Worm (Caenorhabditis elegans) whole organism, young adult: ENCODE measurements around the gene C06E2.9.

ENCODE experiments used
- B0019.2 ChIP-seq: fragments of 200-800 bp; sonication (Bioruptor generic); conservative IDR thresholded peaks from 2 replicates; pipeline ENCODE4 v1.3.6; 2022; ENCODE audit warnings: missing genetic modification reagents, missing genetic modification characterization, missing compliant biosample characterization
- B0035.1 ChIP-seq: sonication (generic microtip); optimal IDR thresholded peaks from 2 replicates; lab custom pipeline; 2016; ENCODE audit warnings: missing genetic modification characterization, mild to moderate bottlenecking, missing compliant biosample characterization, missing genotype, missing genetic modification reagents
- B0261.1 ChIP-seq: sonication (generic microtip); optimal IDR thresholded peaks from 2 replicates; lab custom pipeline; 2016; ENCODE audit warnings: mild to moderate bottlenecking, missing genetic modification characterization, moderate library complexity, missing compliant biosample characterization
- B0336.3 ChIP-seq: fragments of 200-800 bp; sonication (Bioruptor generic); IDR thresholded peaks from 2 replicates; pipeline ENCODE4 v1.3.6; 2022; ENCODE audit warnings: missing genetic modification characterization, missing compliant biosample characterization
- F33H1.4 ChIP-seq: fragments of 200-800 bp; sonication (Bioruptor generic); IDR thresholded peaks from 2 replicates; pipeline ENCODE4 v1.3.6; 2022; ENCODE audit warnings: missing genetic modification reagents, missing genetic modification characterization, missing compliant biosample characterization
- F39B2.1 ChIP-seq: fragments of 200-800 bp; sonication (Bioruptor generic); IDR thresholded peaks from 2 replicates; pipeline ENCODE4 v1.3.6; 2022; ENCODE audit warnings: missing genetic modification reagents, missing genetic modification characterization, missing compliant biosample characterization
- F52B5.7 ChIP-seq: sonication (generic microtip); optimal IDR thresholded peaks from 2 replicates; lab custom pipeline; 2016; ENCODE audit warnings: mild to moderate bottlenecking, missing genetic modification characterization, missing compliant biosample characterization
- T07F8.4 ChIP-seq: sonication (generic microtip); optimal IDR thresholded peaks from 2 replicates; lab custom pipeline; 2016; ENCODE audit warnings: mild to moderate bottlenecking, missing genetic modification characterization, moderate library complexity, missing compliant biosample characterization
- ZK185.1 ChIP-seq: sonication (generic microtip); optimal IDR thresholded peaks from 2 replicates; lab custom pipeline; 2016; ENCODE audit warnings: mild to moderate bottlenecking, missing genetic modification characterization, missing compliant biosample characterization; ENCODE audit not compliant: poor library complexity, severe bottlenecking
- akir-1 ChIP-seq: fragments of 200-800 bp; sonication (Bioruptor generic); optimal IDR thresholded peaks from 2 replicates; lab custom pipeline; 2018; ENCODE audit warnings: mild to moderate bottlenecking, missing genetic modification characterization, moderate library complexity, missing compliant biosample characterization
- attf-5 ChIP-seq: fragments of 200-800 bp; sonication (Bioruptor generic); optimal IDR thresholded peaks from 2 replicates; lab custom pipeline; 2018; ENCODE audit warnings: mild to moderate bottlenecking, missing genetic modification characterization, missing compliant biosample characterization
- bed-1 ChIP-seq: fragments of 200-800 bp; sonication (Bioruptor generic); IDR thresholded peaks from 2 replicates; pipeline ENCODE4 v1.3.6; 2022; ENCODE audit warnings: missing genetic modification reagents, missing genetic modification characterization, missing compliant biosample characterization
- bed-2 ChIP-seq: fragments of 200-800 bp; sonication (Bioruptor generic); IDR thresholded peaks from 2 replicates; pipeline ENCODE4 v1.3.6; 2022; ENCODE audit warnings: missing genetic modification reagents, missing genetic modification characterization, missing compliant biosample characterization
- ccch-3 ChIP-seq: fragments of 200-800 bp; sonication (Bioruptor generic); optimal IDR thresholded peaks from 2 replicates; lab custom pipeline; 2018; ENCODE audit warnings: mild to moderate bottlenecking, missing genetic modification characterization, missing compliant biosample characterization
- ceh-58 ChIP-seq: fragments of 200-800 bp; sonication (Bioruptor generic); IDR thresholded peaks from 2 replicates; pipeline ENCODE4 v1.3.6; 2022; ENCODE audit warnings: missing genetic modification characterization, missing compliant biosample characterization
- ceh-79 ChIP-seq: sonication (generic microtip); optimal IDR thresholded peaks from 2 replicates; lab custom pipeline; 2017; ENCODE audit warnings: mild to moderate bottlenecking, missing genetic modification characterization, missing compliant biosample characterization
- chd-7 ChIP-seq: sonication (generic microtip); optimal IDR thresholded peaks from 2 replicates; lab custom pipeline; 2016; ENCODE audit warnings: mild to moderate bottlenecking, missing genetic modification characterization, moderate library complexity, missing compliant biosample characterization
- dpl-1 ChIP-seq: fragments of 150-350 bp; optimal IDR thresholded peaks from 2 replicates; lab custom pipeline; 2014; ENCODE audit warnings: missing biosample characterization, missing genetic modification reagents, missing genetic modification characterization
- efl-1 ChIP-seq: fragments of 150-350 bp; optimal IDR thresholded peaks from 2 replicates; lab custom pipeline; 2014; ENCODE audit warnings: missing biosample characterization, missing genetic modification reagents, missing genetic modification characterization
- ets-4 ChIP-seq: fragments of 200-800 bp; sonication (Bioruptor generic); optimal IDR thresholded peaks from 2 replicates; lab custom pipeline; 2018; ENCODE audit warnings: mild to moderate bottlenecking, missing genetic modification characterization, missing compliant biosample characterization
- gei-17 ChIP-seq: fragments of 200-800 bp; sonication (Bioruptor generic); optimal IDR thresholded peaks from 2 replicates; lab custom pipeline; 2018; ENCODE audit warnings: mild to moderate bottlenecking, missing genetic modification characterization, missing compliant biosample characterization
- him-1 ChIP-seq: sonication (generic microtip); optimal IDR thresholded peaks from 2 replicates; lab custom pipeline; 2016; ENCODE audit warnings: missing genotype, missing genetic modification reagents, missing genetic modification characterization, missing compliant biosample characterization
- hlh-26 ChIP-seq: fragments of 200-800 bp; sonication (Bioruptor generic); conservative IDR thresholded peaks from 2 replicates; pipeline ENCODE4 v1.3.6; 2022; ENCODE audit warnings: missing genetic modification reagents, missing genetic modification characterization, missing compliant biosample characterization
- lag-1 ChIP-seq: fragments of 200-800 bp; sonication (Bioruptor generic); IDR thresholded peaks from 2 replicates; pipeline ENCODE4 v1.3.6; 2022; ENCODE audit warnings: missing genetic modification reagents, missing genetic modification characterization, missing compliant biosample characterization
- let-526 ChIP-seq: fragments of 200-800 bp; sonication (Bioruptor generic); IDR thresholded peaks from 2 replicates; pipeline ENCODE4 v1.3.6; 2022; ENCODE audit warnings: missing genetic modification reagents, missing genetic modification characterization, missing compliant biosample characterization
- lin-40 ChIP-seq: sonication (generic microtip); optimal IDR thresholded peaks from 2 replicates; lab custom pipeline; 2016; ENCODE audit warnings: missing genetic modification characterization, mild to moderate bottlenecking, missing compliant biosample characterization, missing genotype, missing genetic modification reagents
- lin-54 ChIP-seq: fragments of 200-800 bp; sonication (Bioruptor generic); optimal IDR thresholded peaks from 2 replicates; lab custom pipeline; 2018; ENCODE audit warnings: mild to moderate bottlenecking, missing genetic modification characterization, missing compliant biosample characterization
- lsl-1 ChIP-seq: fragments of 200-800 bp; sonication (Bioruptor generic); optimal IDR thresholded peaks from 2 replicates; lab custom pipeline; 2018; ENCODE audit warnings: mild to moderate bottlenecking, missing genetic modification characterization, moderate library complexity, missing compliant biosample characterization
- madf-3 ChIP-seq: fragments of 200-800 bp; sonication (Bioruptor generic); IDR thresholded peaks from 2 replicates; pipeline ENCODE4 v1.3.6; 2022; ENCODE audit warnings: missing genetic modification reagents, missing genetic modification characterization, missing compliant biosample characterization
- madf-6 ChIP-seq: fragments of 200-800 bp; sonication (Bioruptor generic); IDR thresholded peaks from 2 replicates; pipeline ENCODE4 v1.3.6; 2022; ENCODE audit warnings: missing genetic modification reagents, missing genetic modification characterization, missing compliant biosample characterization
- mcd-1 ChIP-seq: fragments of 200-800 bp; sonication (Bioruptor generic); IDR thresholded peaks from 2 replicates; pipeline ENCODE4 v1.3.6; 2022; ENCODE audit warnings: missing genetic modification reagents, missing genetic modification characterization, missing compliant biosample characterization
- mxl-1 ChIP-seq: sonication (generic microtip); optimal IDR thresholded peaks from 2 replicates; lab custom pipeline; 2016; ENCODE audit warnings: missing genetic modification characterization, missing compliant biosample characterization
- nfya-1 ChIP-seq: sonication (generic microtip); optimal IDR thresholded peaks from 2 replicates; lab custom pipeline; 2017; ENCODE audit warnings: antibody characterized with exemption, missing compliant biosample characterization, missing genetic modification characterization, borderline replicate concordance; ENCODE audit not compliant: insufficient read depth
- nfyb-1 ChIP-seq: fragments of 200-800 bp; sonication (Bioruptor generic); IDR thresholded peaks from 2 replicates; pipeline ENCODE4 v1.3.6; 2022; ENCODE audit warnings: missing genetic modification reagents, missing genetic modification characterization, missing compliant biosample characterization
- nhr-120 ChIP-seq: fragments of 200-800 bp; sonication (Bioruptor generic); IDR thresholded peaks from 2 replicates; pipeline ENCODE4 v1.3.6; 2022; ENCODE audit warnings: missing genetic modification characterization, missing compliant biosample characterization
- nhr-80 ChIP-seq: sonication (generic microtip); optimal IDR thresholded peaks from 2 replicates; lab custom pipeline; 2016; ENCODE audit warnings: missing genetic modification characterization, missing compliant biosample characterization
- rec-8 ChIP-seq, 2 experiments: sonication (generic microtip); optimal IDR thresholded peaks; 2 replicates each; lab custom pipeline; 2016; ENCODE audit warnings: mild to moderate bottlenecking in 2 of 2, missing genetic modification characterization in 2 of 2, missing genetic modification reagents in 2 of 2, missing genotype in 2 of 2, missing biosample characterization in 1 of 2, missing compliant biosample characterization in 1 of 2, moderate library complexity in 1 of 2
- snpc-1.1 ChIP-seq: sonication (generic microtip); optimal IDR thresholded peaks from 2 replicates; lab custom pipeline; 2017; ENCODE audit warnings: missing genetic modification characterization, mild to moderate bottlenecking, missing compliant biosample characterization, antibody characterized with exemption, moderate library complexity, missing genotype, missing genetic modification reagents; ENCODE audit not compliant: insufficient read depth
- somi-1 ChIP-seq: fragments of 200-800 bp; sonication (Bioruptor generic); optimal IDR thresholded peaks from 2 replicates; lab custom pipeline; 2018; ENCODE audit warnings: mild to moderate bottlenecking, missing genetic modification characterization, missing compliant biosample characterization
- tlf-1 ChIP-seq: fragments of 200-800 bp; sonication (Bioruptor generic); optimal IDR thresholded peaks from 2 replicates; lab custom pipeline; 2018; ENCODE audit warnings: mild to moderate bottlenecking, missing genetic modification characterization, missing compliant biosample characterization
- unc-130 ChIP-seq: sonication (generic microtip); optimal IDR thresholded peaks from 2 replicates; lab custom pipeline; 2016; ENCODE audit warnings: missing genetic modification reagents, missing genetic modification characterization, missing compliant biosample characterization
- xnd-1 ChIP-seq: sonication (generic microtip); optimal IDR thresholded peaks from 2 replicates; lab custom pipeline; 2016; ENCODE audit warnings: missing genotype, missing genetic modification reagents, missing genetic modification characterization, missing compliant biosample characterization
- ztf-28 ChIP-seq: fragments of 200-800 bp; sonication (Bioruptor generic); IDR thresholded peaks from 2 replicates; pipeline ENCODE4 v1.3.6; 2022; ENCODE audit warnings: missing genetic modification reagents, missing genetic modification characterization, missing compliant biosample characterization

The C06E2.9 gene

ce11 chrX:8890251-8890755 is 29.2 kb downstream of the C06E2.9 start:
- TF ChIP-seq B0035.1 (tag; lab: Kevin White, UChicago) (no peak), dpl-1 (GFP tag; lab: Kevin White, UChicago) (no peak), somi-1 (no peak), ZK185.1 (no peak), B0336.3 (GFP tag; lab: Robert Waterston, UW) (no peak), lag-1 (GFP tag; lab: Robert Waterston, UW) (no peak), ccch-3 (GFP tag; lab: Kevin White, UChicago) (no peak), B0019.2 (GFP tag; lab: Robert Waterston, UW) (no peak), mxl-1 (tag; lab: Kevin White, UChicago) (no peak), mcd-1 (no peak), rec-8 (tag; optimal IDR thresholded peaks at IDR 0.05; lab: Kevin White, UChicago) (no peak), snpc-1.1 (no peak), xnd-1 (no peak), hlh-26 (no peak), F33H1.4 (GFP tag; lab: Robert Waterston, UW) (no peak), ceh-79 (tag; lab: Kevin White, UChicago) (no peak), madf-6 (GFP tag; lab: Robert Waterston, UW) (no peak), B0261.1 (tag; lab: Kevin White, UChicago) (no peak)

DNA sequence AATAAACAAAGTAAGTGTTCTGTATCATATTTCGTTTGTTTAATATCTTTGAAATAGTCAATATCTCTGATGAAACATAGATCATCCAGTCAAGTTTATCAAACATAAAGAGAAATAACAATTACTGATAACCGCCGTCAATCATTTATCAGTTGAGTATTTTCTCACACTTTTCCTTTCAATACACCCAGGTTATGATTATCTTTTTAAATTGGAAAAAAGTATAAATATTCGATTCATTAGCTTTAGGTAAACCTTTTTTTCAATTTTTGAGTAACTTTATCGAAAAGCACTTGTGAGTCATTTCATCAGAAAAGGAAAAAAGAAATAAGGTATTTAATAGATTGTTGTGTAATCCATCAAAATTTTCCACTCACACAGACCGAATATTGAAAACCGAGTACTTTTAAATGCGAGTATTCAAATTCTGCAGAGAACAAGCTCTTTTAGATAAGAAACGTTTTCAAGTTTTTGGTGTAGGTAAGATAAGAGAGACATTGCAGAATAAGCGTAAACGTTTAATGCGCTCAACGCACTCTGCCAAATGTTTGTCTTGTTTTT is 30.4 kb downstream of the C06E2.9 start:
- TF ChIP-seq lin-54 (GFP tag; lab: Kevin White, UChicago) = no peak
- no peak for TF ChIP-seq efl-1 (GFP tag; lab: Kevin White, UChicago)
- no peak for TF ChIP-seq tlf-1 (GFP tag; lab: Kevin White, UChicago)
- TF ChIP-seq F52B5.7 (tag; lab: Kevin White, UChicago) = no peak
- no peak for TF ChIP-seq nfya-1 (tag; lab: Kevin White, UChicago)
- no peak for TF ChIP-seq bed-1 (GFP tag; lab: Robert Waterston, UW)
- no peak for TF ChIP-seq F39B2.1 (GFP tag; lab: Robert Waterston, UW)
- TF ChIP-seq lin-40 (tag; lab: Kevin White, UChicago) = no peak
- TF ChIP-seq gei-17 = no peak
- no peak for TF ChIP-seq nfyb-1 (GFP tag; lab: Robert Waterston, UW)
- TF ChIP-seq nhr-80 (tag; lab: Kevin White, UChicago) = no peak
- no peak for TF ChIP-seq madf-3 (GFP tag; lab: Robert Waterston, UW)
- no peak for TF ChIP-seq madf-6 (GFP tag; lab: Robert Waterston, UW)
- TF ChIP-seq T07F8.4 = no peak

DNA sequence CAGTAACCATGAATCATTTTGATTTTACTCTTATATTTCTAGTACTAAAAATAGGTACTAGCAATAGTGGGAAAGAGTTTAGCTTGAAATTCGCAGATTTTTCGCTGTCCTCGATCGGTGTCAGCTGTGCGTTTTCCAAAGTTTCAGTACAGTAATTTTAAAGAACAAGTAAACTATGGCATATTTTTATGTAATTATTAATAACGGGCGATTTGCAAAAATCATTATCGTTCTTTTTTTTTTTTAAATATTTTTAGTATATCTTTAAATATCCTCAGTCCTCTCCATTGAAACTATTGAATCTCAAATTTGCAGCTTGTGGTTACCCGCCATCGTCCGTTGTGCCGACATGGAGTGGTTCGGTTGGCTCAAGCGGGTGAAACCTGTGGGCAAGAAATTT is 31.8 kb downstream of the C06E2.9 start, which contains the start of gene C13E3.1:
C13E3.1 (plus strand) TSS at position 301 of the 400 bp plus-strand sequence.
- no peak for TF ChIP-seq akir-1 (GFP tag; lab: Kevin White, UChicago)
- no peak for TF ChIP-seq rec-8 (tag; optimal IDR thresholded peaks at IDR 0.05; lab: Kevin White, UChicago)
- TF ChIP-seq let-526 (GFP tag; lab: Robert Waterston, UW) = no peak
- TF ChIP-seq T07F8.4 = no peak
- no peak for TF ChIP-seq chd-7 (tag; lab: Kevin White, UChicago)
- no peak for TF ChIP-seq attf-5 (GFP tag; lab: Kevin White, UChicago)
- TF ChIP-seq ztf-28 = no peak
- no peak for TF ChIP-seq B0035.1 (tag; lab: Kevin White, UChicago)
- TF ChIP-seq him-1 = no peak
- no peak for TF ChIP-seq ets-4 (GFP tag; lab: Kevin White, UChicago)
- no peak for TF ChIP-seq bed-2
- no peak for TF ChIP-seq unc-130 (GFP tag; lab: Kevin White, UChicago)
- no peak for TF ChIP-seq nhr-120 (GFP tag; lab: Robert Waterston, UW)
- TF ChIP-seq lsl-1 (GFP tag; lab: Kevin White, UChicago) = no peak
- TF ChIP-seq ceh-58 (GFP tag; lab: Robert Waterston, UW) = no peak
